Fruit fly (Drosophila melanogaster) whole organism, pupa: ENCODE measurements around the gene CG12506.

Experiments
- CG10348 ChIP-seq: fragments of 200-800 bp; sonication (Bioruptor generic); IDR thresholded peaks from 2 replicates; pipeline ENCODE4 v1.3.6; 2022; ENCODE audit warnings: missing biosample characterization, missing genetic modification characterization
- CG12605 ChIP-seq: fragments of 200-800 bp; sonication (Bioruptor generic); IDR thresholded peaks from 2 replicates; pipeline ENCODE4 v1.3.6; 2022; ENCODE audit warnings: missing biosample characterization, missing genetic modification characterization
- CG13204 ChIP-seq: fragments of 200-800 bp; sonication (Bioruptor generic); optimal IDR thresholded peaks from 2 replicates; lab custom pipeline; 2018; ENCODE audit warnings: missing biosample characterization, mild to moderate bottlenecking, missing genetic modification characterization, moderate library complexity
- CG14655 ChIP-seq: fragments of 200-800 bp; sonication (Bioruptor generic); optimal IDR thresholded peaks from 3 replicates; lab custom pipeline; 2017; ENCODE audit warnings: mild to moderate bottlenecking, missing biosample characterization, missing genetic modification reagents, missing genetic modification characterization
- CG15710 ChIP-seq: fragments of 200-800 bp; sonication (Bioruptor generic); optimal IDR thresholded peaks from 2 replicates; lab custom pipeline; 2018; ENCODE audit warnings: missing biosample characterization, mild to moderate bottlenecking, missing genetic modification characterization, moderate library complexity
- CG17806 ChIP-seq: fragments of 200-800 bp; sonication (Bioruptor generic); optimal IDR thresholded peaks from 2 replicates; lab custom pipeline; 2018; ENCODE audit warnings: missing biosample characterization, mild to moderate bottlenecking, missing genetic modification characterization, moderate library complexity
- CG32121 ChIP-seq: fragments of 200-800 bp; sonication (Bioruptor generic); IDR thresholded peaks from 2 replicates; pipeline ENCODE4 v1.3.6; 2022; ENCODE audit warnings: missing biosample characterization, missing genetic modification characterization
- CG34367 ChIP-seq: fragments of 200-800 bp; sonication (Bioruptor generic); optimal IDR thresholded peaks from 2 replicates; lab custom pipeline; 2018; ENCODE audit warnings: missing biosample characterization, mild to moderate bottlenecking, missing genetic modification characterization
- CG4496 ChIP-seq: fragments of 200-800 bp; sonication (Bioruptor generic); IDR thresholded peaks from 3 replicates; pipeline ENCODE4 v1.3.6; 2022; ENCODE audit warnings: missing biosample characterization, missing genetic modification characterization
- CG8159 ChIP-seq: fragments of 200-800 bp; sonication (Bioruptor generic); optimal IDR thresholded peaks from 3 replicates; lab custom pipeline; 2018; ENCODE audit warnings: missing biosample characterization, mild to moderate bottlenecking, missing genetic modification characterization, moderate library complexity
- CG8301 ChIP-seq: fragments of 200-800 bp; sonication (Bioruptor generic); optimal IDR thresholded peaks from 2 replicates; lab custom pipeline; 2018; ENCODE audit warnings: missing biosample characterization, mild to moderate bottlenecking, missing genetic modification characterization
- CG9948 ChIP-seq: fragments of 200-800 bp; sonication (Bioruptor generic); optimal IDR thresholded peaks from 2 replicates; lab custom pipeline; 2018; ENCODE audit warnings: missing biosample characterization, mild to moderate bottlenecking, missing genetic modification characterization, moderate library complexity
- D1 ChIP-seq: fragments of 200-800 bp; sonication (Bioruptor generic); optimal IDR thresholded peaks from 2 replicates; lab custom pipeline; 2018; ENCODE audit warnings: missing biosample characterization, mild to moderate bottlenecking, missing genetic modification characterization, moderate library complexity
- EcR ChIP-seq: fragments of 200-800 bp; sonication (Bioruptor generic); optimal IDR thresholded peaks from 3 replicates; lab custom pipeline; 2019; ENCODE audit warnings: missing biosample characterization, missing genetic modification characterization, mild to moderate bottlenecking, moderate library complexity, missing genetic modification reagents
- Ets98B ChIP-seq: fragments of 200-800 bp; sonication (Bioruptor generic); IDR thresholded peaks from 2 replicates; pipeline ENCODE4 v1.3.6; 2022; ENCODE audit warnings: missing biosample characterization, missing genetic modification characterization
- Pif1A ChIP-seq: fragments of 200-800 bp; sonication (Bioruptor generic); optimal IDR thresholded peaks from 3 replicates; lab custom pipeline; 2016; ENCODE audit warnings: missing biosample characterization, missing genetic modification characterization
- Pif1B ChIP-seq: fragments of 200-800 bp; sonication (Bioruptor generic); optimal IDR thresholded peaks from 3 replicates; lab custom pipeline; 2016; ENCODE audit warnings: missing biosample characterization, missing genetic modification characterization
- Snoo ChIP-seq: fragments of 200-800 bp; sonication (Bioruptor generic); optimal IDR thresholded peaks from 3 replicates; lab custom pipeline; 2017; ENCODE audit warnings: missing biosample characterization, mild to moderate bottlenecking, missing genetic modification characterization, inconsistent platforms
- fd96Ca ChIP-seq: fragments of 200-800 bp; sonication (Bioruptor generic); IDR thresholded peaks from 3 replicates; pipeline ENCODE4 v1.3.6; 2022; ENCODE audit warnings: missing biosample characterization, missing genetic modification characterization
- gl ChIP-seq: fragments of 200-800 bp; sonication (Bioruptor generic); optimal IDR thresholded peaks from 2 replicates; lab custom pipeline; 2018; ENCODE audit warnings: missing biosample characterization, mild to moderate bottlenecking, missing genetic modification characterization
- rn ChIP-seq: fragments of 200-800 bp; sonication (Bioruptor generic); IDR thresholded peaks from 2 replicates; pipeline ENCODE4 v1.3.6; 2022; ENCODE audit warnings: missing biosample characterization, missing genetic modification characterization

Gene CG12506

dm6 chr2L:773247-773646 lies at the start of gene CG12506:
TSS of gene CG12506 (plus strand) at chr2L:773547.
- TF ChIP-seq CG8159 (tag; lab: Kevin White, UChicago) = no peak

dm6 chr2L:723799-724531 lies 49.4 kb upstream of the CG12506 start:
- TF ChIP-seq EcR (GFP tag; lab: Kevin White, UChicago) = peak; percentile 91
- TF ChIP-seq CG8159 (tag; lab: Kevin White, UChicago) = peak; percentile 78
- peak; percentile 22; the same call in 1 of the 2 replicates for TF ChIP-seq rn (GFP tag; lab: Robert Waterston, UW)
- TF ChIP-seq CG10348 (GFP tag; lab: Robert Waterston, UW) = no peak
- peak; percentile 43 for TF ChIP-seq CG14655 (GFP tag; lab: Kevin White, UChicago)
- TF ChIP-seq CG34367 (tag; lab: Kevin White, UChicago) = peak; percentile 58
- TF ChIP-seq Pif1B (GFP tag; lab: Kevin White, UChicago) = peak; percentile 58
- peak; percentile 46 for TF ChIP-seq gl (tag; lab: Kevin White, UChicago)
- TF ChIP-seq CG12605 (GFP tag; lab: Robert Waterston, UW) = no peak
- TF ChIP-seq CG9948 (tag; lab: Kevin White, UChicago) = peak; percentile 49
- TF ChIP-seq D1 (tag; lab: Kevin White, UChicago) = no peak
- peak; percentile 49 for TF ChIP-seq CG15710 (tag; lab: Kevin White, UChicago)
- peak; percentile 61; the same call in 2 of the 3 replicates for TF ChIP-seq CG4496 (GFP tag; lab: Robert Waterston, UW)
- peak; percentile 8 for TF ChIP-seq CG8301
- no peak for TF ChIP-seq Ets98B (GFP tag; lab: Robert Waterston, UW)
- TF ChIP-seq CG13204 (GFP tag; lab: Kevin White, UChicago) = no peak
- no peak for TF ChIP-seq Snoo (tag; lab: Kevin White, UChicago)
- TF ChIP-seq CG32121 (GFP tag; lab: Robert Waterston, UW) = no peak
- peak; percentile 31 for TF ChIP-seq Pif1A (GFP tag; lab: Kevin White, UChicago)
- TF ChIP-seq fd96Ca (GFP tag; lab: Robert Waterston, UW) = no peak
- peak; percentile 63 for TF ChIP-seq CG17806 (tag; lab: Kevin White, UChicago)

dm6 chr2L:724746-725145 lies 48.6 kb upstream of the CG12506 start:
- TF ChIP-seq Pif1A (GFP tag; lab: Kevin White, UChicago) (peak; percentile 16), CG8301 (peak; percentile 12), CG34367 (tag; lab: Kevin White, UChicago) (no peak), CG8159 (tag; lab: Kevin White, UChicago) (no peak), CG14655 (GFP tag; lab: Kevin White, UChicago) (peak; percentile 6), gl (tag; lab: Kevin White, UChicago) (no peak)

- no peak for TF ChIP-seq CG14655 (GFP tag; lab: Kevin White, UChicago)
- no peak for TF ChIP-seq CG8301
- TF ChIP-seq Pif1A (GFP tag; lab: Kevin White, UChicago) = no peak
- no peak for TF ChIP-seq CG12605 (GFP tag; lab: Robert Waterston, UW)
- TF ChIP-seq Snoo (tag; lab: Kevin White, UChicago) = no peak
- TF ChIP-seq CG34367 (tag; lab: Kevin White, UChicago) = no peak
- no peak for TF ChIP-seq CG8159 (tag; lab: Kevin White, UChicago)
- TF ChIP-seq Ets98B (GFP tag; lab: Robert Waterston, UW) = no peak
- TF ChIP-seq CG4496 (GFP tag; lab: Robert Waterston, UW) = no peak
- TF ChIP-seq CG13204 (GFP tag; lab: Kevin White, UChicago) = no peak
- no peak for TF ChIP-seq CG15710 (tag; lab: Kevin White, UChicago)
- TF ChIP-seq CG9948 (tag; lab: Kevin White, UChicago) = no peak
Observed at dm6 chr2L:728062-728461, 45.3 kb upstream of the CG12506 start, which contains the start of gene Hsp60B. TSS of gene Hsp60B (plus strand) at chr2L:728362.

- TF ChIP-seq CG8301 (peak; percentile 36), CG10348 (GFP tag; lab: Robert Waterston, UW) (no peak), CG14655 (GFP tag; lab: Kevin White, UChicago) (peak; percentile 51)
- TF ChIP-seq, all 21 proteins: peak for 2
Observed at dm6 chr2L:732105-732504, 41.2 kb upstream of the CG12506 start.

- peak; percentile 80 for TF ChIP-seq CG14655 (GFP tag; lab: Kevin White, UChicago)
- no peak for TF ChIP-seq CG8159 (tag; lab: Kevin White, UChicago)
- peak; percentile 58; the same call in 2 of the 3 replicates for TF ChIP-seq fd96Ca (GFP tag; lab: Robert Waterston, UW)
- TF ChIP-seq CG8301 = peak; percentile 77
- TF ChIP-seq gl (tag; lab: Kevin White, UChicago) = no peak
- no peak for TF ChIP-seq CG10348 (GFP tag; lab: Robert Waterston, UW)
- no peak for TF ChIP-seq rn (GFP tag; lab: Robert Waterston, UW)
- no peak for TF ChIP-seq CG12605 (GFP tag; lab: Robert Waterston, UW)
- TF ChIP-seq CG15710 (tag; lab: Kevin White, UChicago) = no peak
- TF ChIP-seq EcR (GFP tag; lab: Kevin White, UChicago) = no peak
- no peak for TF ChIP-seq CG13204 (GFP tag; lab: Kevin White, UChicago)
- no peak for TF ChIP-seq Pif1B (GFP tag; lab: Kevin White, UChicago)
- TF ChIP-seq Ets98B (GFP tag; lab: Robert Waterston, UW) = peak; percentile 72
- no peak for TF ChIP-seq CG34367 (tag; lab: Kevin White, UChicago)
- TF ChIP-seq CG32121 (GFP tag; lab: Robert Waterston, UW) = no peak; the same call in 1 of the 2 replicates
- TF ChIP-seq D1 (tag; lab: Kevin White, UChicago) = no peak
- TF ChIP-seq CG4496 (GFP tag; lab: Robert Waterston, UW) = peak; percentile 78
Observed at dm6 chr2L:734120-734519, 39.2 kb upstream of the CG12506 start.
